Worm (Caenorhabditis elegans) whole organism, young adult: Measurements from ENCODE around the gene puf-6.

Experiments used
- F57C9.4 ChIP-seq: sonication (generic microtip); optimal IDR thresholded peaks from 2 replicates; lab custom pipeline; 2017; ENCODE audit warnings: mild to moderate bottlenecking, missing genetic modification characterization, missing compliant biosample characterization
- ama-1 ChIP-seq, 3 experiments: fragments of 150-350 bp in 1 of 3; sonication (generic microtip) in 2 of 3; optimal IDR thresholded peaks; 2 replicates each; lab custom pipeline; 2014 to 2018; ENCODE audit warnings: missing biosample characterization in 2 of 3, missing genetic modification characterization in 2 of 3, missing genetic modification reagents in 2 of 3
- aptf-3 ChIP-seq: fragments of 200-800 bp; sonication (Bioruptor generic); IDR thresholded peaks from 2 replicates; pipeline ENCODE4 v1.3.6; 2022; ENCODE audit warnings: missing genetic modification characterization, missing compliant biosample characterization
- efl-1 ChIP-seq: fragments of 150-350 bp; optimal IDR thresholded peaks from 2 replicates; lab custom pipeline; 2014; ENCODE audit warnings: missing biosample characterization, missing genetic modification reagents, missing genetic modification characterization
- lin-35 ChIP-seq, 3 experiments: fragments of 150-350 bp in 2 of 3; sonication (generic microtip) in 1 of 3; optimal IDR thresholded peaks; 2 replicates each; lab custom pipeline; 2014 to 2018; ENCODE audit warnings: missing biosample characterization in 3 of 3, missing genetic modification characterization in 3 of 3, missing genetic modification reagents in 3 of 3
- mel-28 ChIP-seq: sonication (generic microtip); optimal IDR thresholded peaks from 2 replicates; lab custom pipeline; 2016; ENCODE audit warnings: borderline replicate concordance, mild to moderate bottlenecking, missing genetic modification characterization, missing compliant biosample characterization
- nfya-1 ChIP-seq: sonication (generic microtip); optimal IDR thresholded peaks from 2 replicates; lab custom pipeline; 2017; ENCODE audit warnings: antibody characterized with exemption, missing compliant biosample characterization, missing genetic modification characterization, borderline replicate concordance; ENCODE audit not compliant: insufficient read depth
- nfya-2 ChIP-seq: fragments of 200-800 bp; sonication (Bioruptor generic); IDR thresholded peaks from 2 replicates; pipeline ENCODE4 v1.3.6; 2022; ENCODE audit warnings: missing genetic modification reagents, missing genetic modification characterization, missing compliant biosample characterization

ce11 chrII:13053443-13053842, 10.2 kb upstream of the puf-6 start:
- TF ChIP-seq nfya-2 (GFP tag; lab: Robert Waterston, UW) (no peak), mel-28 (no peak), aptf-3 (GFP tag; lab: Robert Waterston, UW) (no peak), efl-1 (GFP tag; lab: Kevin White, UChicago) (no peak), ama-1 (optimal IDR thresholded peaks at IDR 0.05; lab: Kevin White, UChicago) (no peak), ama-1 (GFP tag; optimal IDR thresholded peaks at IDR 0.05; lab: Kevin White, UChicago) (no peak), F57C9.4 (tag; lab: Kevin White, UChicago) (no peak), nfya-1 (tag; lab: Kevin White, UChicago) (no peak), lin-35 (GFP tag; optimal IDR thresholded peaks at IDR 0.05; lab: Kevin White, UChicago) (no peak)
